Fruit fly (Drosophila melanogaster): ENCODE results near the gene CG5521.

The CG5521 gene

dm6 chr3R:26956376-26957062, 10.2 kb upstream of the CG5521 start:
- TF ChIP-seq Pif1B (GFP tag; optimal IDR thresholded peaks at IDR 0.05), result no peak

- TF ChIP-seq EcR (GFP tag; optimal IDR thresholded peaks at IDR 0.05) (peak; percentile 25), Pif1B (GFP tag; optimal IDR thresholded peaks at IDR 0.05) (no peak), rn (GFP tag; IDR thresholded peaks at IDR 0.05) (no peak), CG14655 (GFP tag; optimal IDR thresholded peaks at IDR 0.05) (no peak), D1 (tag; optimal IDR thresholded peaks at IDR 0.05) (no peak)
Measured at dm6 chr3R:26957132-26957531, 9.6 kb upstream of the CG5521 start.

dm6 chr3R:26958314-26958979, 8.3 kb upstream of the CG5521 start, which contains the start of gene CG6330:
Gene CG6330, minus strand, starts transcription at chr3R:26958491.
- TF ChIP-seq CG17806 (tag; optimal IDR thresholded peaks at IDR 0.05), result no peak
- no peak for TF ChIP-seq EcR (GFP tag; optimal IDR thresholded peaks at IDR 0.05)

dm6 chr3R:26960496-26960895, 6.2 kb upstream of the CG5521 start:
- TF ChIP-seq EcR (GFP tag; optimal IDR thresholded peaks at IDR 0.05), result peak; percentile 68
- TF ChIP-seq CG4496 (GFP tag; IDR thresholded peaks at IDR 0.05), result 0 out of 3 replicates have a peak, but pooled peaks have one; percentile 24
- TF ChIP-seq Ets98B (GFP tag; IDR thresholded peaks at IDR 0.05), result no peak

- TF ChIP-seq Pif1B (GFP tag; optimal IDR thresholded peaks at IDR 0.05) (peak; percentile 54), CG8301 (tag; optimal IDR thresholded peaks at IDR 0.05) (peak; percentile 76), CG10348 (GFP tag; IDR thresholded peaks at IDR 0.05) (no peak), CG17806 (tag; optimal IDR thresholded peaks at IDR 0.05) (peak; percentile 89), CG15710 (tag; optimal IDR thresholded peaks at IDR 0.05) (peak; percentile 64), Ets98B (GFP tag; IDR thresholded peaks at IDR 0.05) (peak; percentile 41), CG9948 (tag; optimal IDR thresholded peaks at IDR 0.05) (peak; percentile 74), CG13204 (GFP tag; optimal IDR thresholded peaks at IDR 0.05) (no peak), CG4496 (GFP tag; IDR thresholded peaks at IDR 0.05) (peak; percentile 73; the same call in 1 of the 3 replicates), D1 (tag; optimal IDR thresholded peaks at IDR 0.05) (no peak), Snoo (tag; optimal IDR thresholded peaks at IDR 0.05) (peak; percentile 24), EcR (GFP tag; optimal IDR thresholded peaks at IDR 0.05) (no peak), gl (tag; optimal IDR thresholded peaks at IDR 0.05) (peak; percentile 54), CG8159 (tag; optimal IDR thresholded peaks at IDR 0.05) (peak; percentile 88), fd96Ca (GFP tag; IDR thresholded peaks at IDR 0.05) (peak; percentile 57; the same call in 2 of the 3 replicates), CG14655 (GFP tag; optimal IDR thresholded peaks at IDR 0.05) (peak; percentile 64), Pif1A (GFP tag; optimal IDR thresholded peaks at IDR 0.05) (peak; percentile 80), rn (GFP tag; IDR thresholded peaks at IDR 0.05) (0 out of 2 replicates have a peak, but pooled peaks have one; percentile 6), CG32121 (GFP tag; IDR thresholded peaks at IDR 0.05) (peak; percentile 62), CG34367 (tag; optimal IDR thresholded peaks at IDR 0.05) (peak; percentile 62), CG12605 (GFP tag; IDR thresholded peaks at IDR 0.05) (no peak)
Measured at dm6 chr3R:26963747-26964174, 3.0 kb upstream of the CG5521 start.

dm6 chr3R:26964452-26965133, 2.1 kb upstream of the CG5521 start, which contains the start of gene Tsp97E:
Gene Tsp97E, minus strand, starts transcription at chr3R:26964817.
- no peak for TF ChIP-seq CG15710 (tag; optimal IDR thresholded peaks at IDR 0.05)
- no peak for TF ChIP-seq CG12605 (GFP tag; IDR thresholded peaks at IDR 0.05)
- TF ChIP-seq Ets98B (GFP tag; IDR thresholded peaks at IDR 0.05), result no peak
- no peak for TF ChIP-seq Pif1B (GFP tag; optimal IDR thresholded peaks at IDR 0.05)
- TF ChIP-seq CG14655 (GFP tag; optimal IDR thresholded peaks at IDR 0.05), result peak; percentile 28
- TF ChIP-seq CG17806 (tag; optimal IDR thresholded peaks at IDR 0.05), result no peak
- peak; percentile 8 for TF ChIP-seq CG8301 (tag; optimal IDR thresholded peaks at IDR 0.05)
- no peak for TF ChIP-seq D1 (tag; optimal IDR thresholded peaks at IDR 0.05)
- no peak for TF ChIP-seq CG10348 (GFP tag; IDR thresholded peaks at IDR 0.05)
- TF ChIP-seq rn (GFP tag; IDR thresholded peaks at IDR 0.05), result no peak
- TF ChIP-seq Snoo (tag; optimal IDR thresholded peaks at IDR 0.05), result no peak

- no peak for TF ChIP-seq CG10348 (GFP tag; IDR thresholded peaks at IDR 0.05)
- no peak for TF ChIP-seq Snoo (tag; optimal IDR thresholded peaks at IDR 0.05)
- TF ChIP-seq Ets98B (GFP tag; IDR thresholded peaks at IDR 0.05), result no peak
- TF ChIP-seq CG13204 (GFP tag; optimal IDR thresholded peaks at IDR 0.05), result no peak
- TF ChIP-seq CG32121 (GFP tag; IDR thresholded peaks at IDR 0.05), result no peak
- no peak for TF ChIP-seq CG8159 (tag; optimal IDR thresholded peaks at IDR 0.05)
- no peak for TF ChIP-seq CG12605 (GFP tag; IDR thresholded peaks at IDR 0.05)
- no peak for TF ChIP-seq rn (GFP tag; IDR thresholded peaks at IDR 0.05)
- no peak for TF ChIP-seq gl (tag; optimal IDR thresholded peaks at IDR 0.05)
- no peak for TF ChIP-seq CG17806 (tag; optimal IDR thresholded peaks at IDR 0.05)
- no peak for TF ChIP-seq fd96Ca (GFP tag; IDR thresholded peaks at IDR 0.05)
- TF ChIP-seq EcR (GFP tag; optimal IDR thresholded peaks at IDR 0.05), result no peak
- no peak for TF ChIP-seq CG15710 (tag; optimal IDR thresholded peaks at IDR 0.05)
- TF ChIP-seq CG4496 (GFP tag; IDR thresholded peaks at IDR 0.05), result no peak
- TF ChIP-seq Pif1A (GFP tag; optimal IDR thresholded peaks at IDR 0.05), result no peak
- TF ChIP-seq CG14655 (GFP tag; optimal IDR thresholded peaks at IDR 0.05), result no peak
- TF ChIP-seq CG9948 (tag; optimal IDR thresholded peaks at IDR 0.05), result no peak
- no peak for TF ChIP-seq Pif1B (GFP tag; optimal IDR thresholded peaks at IDR 0.05)
Measured at dm6 chr3R:26966385-26966784, 345 bp upstream of the CG5521 start, which contains the start of gene Gr97a. Gene Gr97a, minus strand, starts transcription at chr3R:26966485.

Measured in whole organism, pupa.